Worm (Caenorhabditis elegans): ENCODE results near the gene W10G6.6.

Gene W10G6.6

DNA sequence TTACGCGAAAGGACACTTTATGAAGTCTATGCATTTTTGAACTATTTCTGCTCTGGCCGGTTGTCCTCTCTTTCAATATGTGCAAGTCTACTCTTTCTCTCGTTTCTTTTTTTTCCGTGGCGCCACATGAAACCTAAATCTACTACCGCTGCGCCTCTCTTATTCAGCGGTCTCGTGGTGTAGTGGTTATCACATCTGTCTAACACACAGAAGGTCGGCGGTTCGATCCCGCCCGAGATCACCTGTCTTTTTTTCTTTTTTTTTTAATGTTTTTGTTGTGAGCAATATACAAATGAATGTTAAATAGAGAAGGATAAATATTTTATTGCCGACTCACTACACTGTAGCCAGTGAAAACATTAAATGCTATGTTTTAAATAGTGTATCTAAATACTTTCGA lies 47.6 kb upstream of the W10G6.6 start (continued):
- TF ChIP-seq jun-1 (tag; optimal IDR thresholded peaks at IDR 0.05) = peak; percentile 35
- no peak for TF ChIP-seq alr-1 (tag; optimal IDR thresholded peaks at IDR 0.05; ENCODE audit: borderline replicate concordance)
- no peak for TF ChIP-seq ztf-11 (tag; optimal IDR thresholded peaks at IDR 0.05)
- TF ChIP-seq lin-39 (tag; optimal IDR thresholded peaks at IDR 0.05) = no peak
- TF ChIP-seq ceh-88 (GFP tag; IDR thresholded peaks at IDR 0.05) = no peak; the same call in 1 of the 2 replicates
- no peak for TF ChIP-seq ets-5 (GFP tag; IDR thresholded peaks at IDR 0.05)
- no peak for TF ChIP-seq unc-62 (GFP tag; optimal IDR thresholded peaks at IDR 0.05)
- no peak for TF ChIP-seq nhr-11 (tag; optimal IDR thresholded peaks at IDR 0.05)
- peak; percentile 78 for TF ChIP-seq nhr-71 (tag; optimal IDR thresholded peaks at IDR 0.05)
- no peak for TF ChIP-seq pag-3 (tag; optimal IDR thresholded peaks at IDR 0.05; ENCODE audit: borderline replicate concordance, insufficient read depth)
- TF ChIP-seq nhr-20 (tag; optimal IDR thresholded peaks at IDR 0.05) = peak; percentile 75
- no peak for TF ChIP-seq rnt-1 (tag; optimal IDR thresholded peaks at IDR 0.05)
- TF ChIP-seq C04F5.9 (tag; optimal IDR thresholded peaks at IDR 0.05) = no peak
- TF ChIP-seq zip-4 (GFP tag; optimal IDR thresholded peaks at IDR 0.05) = no peak
- TF ChIP-seq mab-9 (GFP tag; IDR thresholded peaks at IDR 0.05) = no peak
- TF ChIP-seq efl-1 (optimal IDR thresholded peaks at IDR 0.05) = peak; percentile 19 to 23
- TF ChIP-seq efl-1 (GFP tag; optimal IDR thresholded peaks at IDR 0.05 in 1 of 2) = peak; percentile 2 to 76
- TF ChIP-seq snu-23 (GFP tag; optimal IDR thresholded peaks at IDR 0.05) = peak; percentile 88
- TF ChIP-seq nhr-90 (tag; optimal IDR thresholded peaks at IDR 0.05; ENCODE audit: poor library complexity) = peak; percentile 59
- TF ChIP-seq unc-98 (GFP tag; IDR thresholded peaks at IDR 0.05) = no peak
- no peak for TF ChIP-seq vab-15 (tag; optimal IDR thresholded peaks at IDR 0.05)
- TF ChIP-seq sptf-1 (tag; optimal IDR thresholded peaks at IDR 0.05) = no peak
- no peak for TF ChIP-seq sup-37 (GFP tag; optimal IDR thresholded peaks at IDR 0.05)
- peak; percentile 12 for TF ChIP-seq fkh-8 (tag; optimal IDR thresholded peaks at IDR 0.05)
- TF ChIP-seq nhr-237 (tag; optimal IDR thresholded peaks at IDR 0.05) = no peak
- TF ChIP-seq hlh-17 (GFP tag; optimal IDR thresholded peaks at IDR 0.05; ENCODE audit: borderline replicate concordance) = no peak
- TF ChIP-seq pqm-1 (tag; optimal IDR thresholded peaks at IDR 0.05) = no peak
- peak; percentile 49 to 53 for TF ChIP-seq lsy-2 (tag; optimal IDR thresholded peaks at IDR 0.05)
- no peak for TF ChIP-seq efl-3 (GFP tag; optimal IDR thresholded peaks at IDR 0.05)
- peak; percentile 72 for TF ChIP-seq swsn-7 (tag; optimal IDR thresholded peaks at IDR 0.05)
- peak in 1 of 6 experiments; percentile 17 for TF ChIP-seq elt-3 (tag; optimal IDR thresholded peaks at IDR 0.05)
- TF ChIP-seq skn-1 (tag; optimal IDR thresholded peaks at IDR 0.05) = peak; percentile 27
- no peak for TF ChIP-seq ces-1 (GFP tag; optimal IDR thresholded peaks at IDR 0.05)
- TF ChIP-seq lin-15B (tag; optimal IDR thresholded peaks at IDR 0.05) = no peak
- TF ChIP-seq mef-2 (tag; optimal IDR thresholded peaks at IDR 0.05) = no peak
- no peak for TF ChIP-seq tlp-1 (tag; optimal IDR thresholded peaks at IDR 0.05)
- TF ChIP-seq mep-1 (tag; optimal IDR thresholded peaks at IDR 0.05) = peak; percentile 64
- TF ChIP-seq F16B12.6 (tag; optimal IDR thresholded peaks at IDR 0.05) = peak; percentile 20
- peak; percentile 44 to 70 (median 63) for TF ChIP-seq ceh-82 (tag; optimal IDR thresholded peaks at IDR 0.05)
- peak; percentile 49 for TF ChIP-seq C16A3.4 (tag; optimal IDR thresholded peaks at IDR 0.05)
- no peak for TF ChIP-seq pax-3 (tag; optimal IDR thresholded peaks at IDR 0.05)
- peak; percentile 73 for TF ChIP-seq dsc-1 (tag; optimal IDR thresholded peaks at IDR 0.05)
- TF ChIP-seq fkh-4 (tag; optimal IDR thresholded peaks at IDR 0.05; ENCODE audit: borderline replicate concordance) = no peak
- TF ChIP-seq nhr-19 (GFP tag; conservative IDR thresholded peaks at IDR 0.05) = peak; percentile 69
- TF ChIP-seq nhr-76 (tag; optimal IDR thresholded peaks at IDR 0.05) = no peak
- peak in 1 of 2 experiments; percentile 42 for TF ChIP-seq mdl-1 (tag; optimal IDR thresholded peaks at IDR 0.05)
- TF ChIP-seq irx-1 (tag; optimal IDR thresholded peaks at IDR 0.05) = peak; percentile 65
- TF ChIP-seq nhr-28 (tag; optimal IDR thresholded peaks at IDR 0.05) = no peak
- TF ChIP-seq Y116A8C.19 (tag; optimal IDR thresholded peaks at IDR 0.05; ENCODE audit: borderline replicate concordance) = no peak
- TF ChIP-seq lin-14 (GFP tag; optimal IDR thresholded peaks at IDR 0.05) = peak; percentile 70
- peak; percentile 67 for TF ChIP-seq nhr-77 (tag; optimal IDR thresholded peaks at IDR 0.05)
- peak; percentile 48 for TF ChIP-seq lir-3 (tag; optimal IDR thresholded peaks at IDR 0.05; ENCODE audit: poor library complexity)

All from whole organism, L1 larva.